Worm (Caenorhabditis elegans) whole organism, dauer: ENCODE data around the gene F42A10.9.

Source experiments
- unc-62 ChIP-seq: sonication (generic microtip); optimal IDR thresholded peaks from 2 replicates; lab custom pipeline; 2017; ENCODE audit warnings: missing biosample characterization, missing genetic modification reagents, missing genetic modification characterization

Gene F42A10.9

ce11 chrIII:6164253-6164971 is at the start of gene F42A10.9:
Gene F42A10.9, plus strand, starts transcription at chrIII:6164573.
- TF ChIP-seq unc-62 (GFP tag; lab: Kevin White, UChicago) = no peak

ce11 chrIII:6116281-6116886 is 48.0 kb upstream of the F42A10.9 start, which contains the start of gene nmt-1:
Gene nmt-1, minus strand, starts transcription at chrIII:6116331.
- TF ChIP-seq unc-62 (GFP tag; lab: Kevin White, UChicago) = no peak

- no peak for TF ChIP-seq unc-62 (GFP tag; lab: Kevin White, UChicago)
Observed at ce11 chrIII:6116981-6117380, 47.4 kb upstream of the F42A10.9 start.

- no peak for TF ChIP-seq unc-62 (GFP tag; lab: Kevin White, UChicago)
Observed at ce11 chrIII:6118320-6118719, 46.1 kb upstream of the F42A10.9 start, which contains the start of gene kin-18. Gene kin-18, plus strand, starts transcription at chrIII:6118620.

ce11 chrIII:6120990-6121389 is 43.4 kb upstream of the F42A10.9 start:
- TF ChIP-seq unc-62 (GFP tag; lab: Kevin White, UChicago) = no peak

ce11 chrIII:6123647-6124046 is 40.7 kb upstream of the F42A10.9 start:
- TF ChIP-seq unc-62 (GFP tag; lab: Kevin White, UChicago) = no peak

- TF ChIP-seq unc-62 (GFP tag; lab: Kevin White, UChicago) = no peak
Observed at ce11 chrIII:6132068-6132467, 32.3 kb upstream of the F42A10.9 start.

ce11 chrIII:6134111-6134510 is 30.3 kb upstream of the F42A10.9 start:
- no peak for TF ChIP-seq unc-62 (GFP tag; lab: Kevin White, UChicago)

- no peak for TF ChIP-seq unc-62 (GFP tag; lab: Kevin White, UChicago)
Observed at ce11 chrIII:6135211-6135610, 29.2 kb upstream of the F42A10.9 start.

ce11 chrIII:6136178-6136577 is 28.2 kb upstream of the F42A10.9 start, which contains the start of gene mvk-1:
Gene mvk-1, minus strand, starts transcription at chrIII:6136278.
- TF ChIP-seq unc-62 (GFP tag; lab: Kevin White, UChicago) = no peak

- no peak for TF ChIP-seq unc-62 (GFP tag; lab: Kevin White, UChicago)
Observed at ce11 chrIII:6137431-6137830, 26.9 kb upstream of the F42A10.9 start.

ce11 chrIII:6138457-6138856 is 25.9 kb upstream of the F42A10.9 start:
- TF ChIP-seq unc-62 (GFP tag; lab: Kevin White, UChicago) = no peak

ce11 chrIII:6139328-6139727 is 25.0 kb upstream of the F42A10.9 start:
- no peak for TF ChIP-seq unc-62 (GFP tag; lab: Kevin White, UChicago)

- TF ChIP-seq unc-62 (GFP tag; lab: Kevin White, UChicago) = no peak
Observed at ce11 chrIII:6139932-6140612, 24.3 kb upstream of the F42A10.9 start.

ce11 chrIII:6140818-6141217 is 23.6 kb upstream of the F42A10.9 start:
- no peak for TF ChIP-seq unc-62 (GFP tag; lab: Kevin White, UChicago)

ce11 chrIII:6141532-6141931 is 22.8 kb upstream of the F42A10.9 start:
- no peak for TF ChIP-seq unc-62 (GFP tag; lab: Kevin White, UChicago)
